Fruit fly (Drosophila melanogaster): Measurements from ENCODE around the gene CDK2AP1.

CDK2AP1 gene

dm6 chrX:11154511-11155197 lies 17.0 kb downstream of the CDK2AP1 start:
- TF ChIP-seq CTCF (optimal IDR thresholded peaks at IDR 0.05) (peak; percentile 1 to 18), CG8478 (optimal IDR thresholded peaks at IDR 0.05) (no peak)

- TF ChIP-seq CG8478 (optimal IDR thresholded peaks at IDR 0.05) (no peak), CTCF (optimal IDR thresholded peaks at IDR 0.05) (no peak)
Measured at dm6 chrX:11155808-11156589, 18.3 kb downstream of the CDK2AP1 start.

dm6 chrX:11159710-11160446 lies 22.2 kb downstream of the CDK2AP1 start, which contains the start of gene CG32668:
TSS of gene CG32668 (minus strand) at chrX:11159760.
- TF ChIP-seq CG8478 (optimal IDR thresholded peaks at IDR 0.05) = no peak
- no peak for TF ChIP-seq CTCF (optimal IDR thresholded peaks at IDR 0.05)

- TF ChIP-seq CTCF (optimal IDR thresholded peaks at IDR 0.05) (no peak), CG8478 (optimal IDR thresholded peaks at IDR 0.05) (no peak)
Measured at dm6 chrX:11168958-11169357, 31.3 kb downstream of the CDK2AP1 start, which contains the start of gene Antdh. TSS of gene Antdh (minus strand) at chrX:11169058.

dm6 chrX:11170578-11170977 lies 32.9 kb downstream of the CDK2AP1 start, which contains the start of gene CG1394:
TSS of gene CG1394 (minus strand) at chrX:11170678.
- no peak for TF ChIP-seq CG8478 (optimal IDR thresholded peaks at IDR 0.05)
- TF ChIP-seq CTCF (optimal IDR thresholded peaks at IDR 0.05) = no peak

- no peak for TF ChIP-seq CTCF (optimal IDR thresholded peaks at IDR 0.05)
- no peak for TF ChIP-seq CG8478 (optimal IDR thresholded peaks at IDR 0.05)
Measured at dm6 chrX:11176073-11176472, 38.4 kb downstream of the CDK2AP1 start.

dm6 chrX:11182631-11183030 lies 45.0 kb downstream of the CDK2AP1 start, which contains the start of gene CG15200:
TSS of gene CG15200 (plus strand) at chrX:11182931.
- TF ChIP-seq CG8478 (optimal IDR thresholded peaks at IDR 0.05) = no peak
- no peak for TF ChIP-seq CTCF (optimal IDR thresholded peaks at IDR 0.05)

Data from S2 (cell line).